Worm (Caenorhabditis elegans) whole organism, L4 larva: ENCODE measurements around the gene nlp-50.

ENCODE experiments used
- F10B5.3 ChIP-seq: sonication (generic microtip); optimal IDR thresholded peaks from 2 replicates; lab custom pipeline; 2016; ENCODE audit warnings: mild to moderate bottlenecking, missing genetic modification characterization, missing compliant biosample characterization
- F26F4.8 ChIP-seq: fragments of 200-800 bp; sonication (Bioruptor generic); conservative IDR thresholded peaks from 2 replicates; pipeline ENCODE4 v1.3.6; 2022; ENCODE audit warnings: missing genetic modification characterization, missing compliant biosample characterization
- F44E2.7 ChIP-seq: fragments of 200-800 bp; sonication (Bioruptor generic); IDR thresholded peaks from 2 replicates; pipeline ENCODE4 v2.1.2; 2022; ENCODE audit warnings: missing genetic modification characterization, missing compliant biosample characterization
- R02D3.7 ChIP-seq: fragments of 150-350 bp; sonication (generic microtip); optimal IDR thresholded peaks from 3 replicates; lab custom pipeline; 2014; ENCODE audit warnings: missing biosample characterization, missing genetic modification characterization
- T20F7.1 ChIP-seq: fragments of 200-800 bp; sonication (Bioruptor generic); optimal IDR thresholded peaks from 2 replicates; lab custom pipeline; 2018; ENCODE audit warnings: mild to moderate bottlenecking, missing genetic modification characterization, missing compliant biosample characterization
- T26A8.4 ChIP-seq: fragments of 200-800 bp; sonication (Bioruptor generic); IDR thresholded peaks from 2 replicates; pipeline ENCODE4 v1.3.6; 2022; ENCODE audit warnings: missing genetic modification characterization, missing compliant biosample characterization
- ZK337.2 ChIP-seq: fragments of 200-800 bp; sonication (Bioruptor generic); IDR thresholded peaks from 2 replicates; pipeline ENCODE4 v1.3.6; 2022; ENCODE audit warnings: missing genetic modification reagents, missing genetic modification characterization, missing compliant biosample characterization
- ama-1 ChIP-seq: fragments of 150-350 bp; optimal IDR thresholded peaks from 2 replicates; lab custom pipeline; 2014; ENCODE audit warnings: inconsistent platforms, mixed read lengths
- arid-1 ChIP-seq: fragments of 200-800 bp; sonication (Bioruptor generic); conservative IDR thresholded peaks from 2 replicates; pipeline ENCODE4 v1.3.6; 2022; ENCODE audit warnings: missing genetic modification reagents, missing genetic modification characterization, missing compliant biosample characterization
- attf-4 ChIP-seq: sonication (generic microtip); optimal IDR thresholded peaks from 3 replicates; lab custom pipeline; 2017; ENCODE audit warnings: missing biosample characterization, missing genetic modification characterization
- ceh-62 ChIP-seq: sonication (generic microtip); optimal IDR thresholded peaks from 2 replicates; lab custom pipeline; 2017; ENCODE audit warnings: missing biosample characterization, missing genetic modification characterization
- cey-2 ChIP-seq: sonication (generic microtip); optimal IDR thresholded peaks from 3 replicates; lab custom pipeline; 2017; ENCODE audit warnings: missing genetic modification characterization, mild to moderate bottlenecking, missing compliant biosample characterization, antibody characterized with exemption, borderline replicate concordance; ENCODE audit not compliant: insufficient read depth
- daf-12 ChIP-seq: fragments of 150-350 bp; optimal IDR thresholded peaks from 2 replicates; lab custom pipeline; 2014; ENCODE audit warnings: missing biosample characterization, missing genetic modification reagents, missing genetic modification characterization
- dmd-6 ChIP-seq: fragments of 200-800 bp; sonication (Bioruptor generic); IDR thresholded peaks from 2 replicates; pipeline ENCODE4 v1.3.6; 2022; ENCODE audit warnings: missing genetic modification reagents, missing genetic modification characterization, missing compliant biosample characterization
- dpl-1 ChIP-seq: fragments of 150-350 bp; optimal IDR thresholded peaks from 2 replicates; lab custom pipeline; 2014; ENCODE audit warnings: missing biosample characterization, missing genetic modification reagents, missing genetic modification characterization
- duxl-1 ChIP-seq: sonication (generic microtip); optimal IDR thresholded peaks from 2 replicates; lab custom pipeline; 2016; ENCODE audit warnings: mild to moderate bottlenecking, missing genetic modification characterization, moderate library complexity, missing compliant biosample characterization; ENCODE audit not compliant: poor library complexity
- egl-27 ChIP-seq: sonication (generic microtip); optimal IDR thresholded peaks from 3 replicates; lab custom pipeline; 2017; ENCODE audit warnings: missing biosample characterization, missing genetic modification reagents, missing genetic modification characterization
- egl-43 ChIP-seq: fragments of 200-800 bp; sonication (Bioruptor generic); IDR thresholded peaks from 2 replicates; pipeline ENCODE4 v1.3.6; 2022; ENCODE audit warnings: missing genetic modification reagents, missing genetic modification characterization, missing compliant biosample characterization
- fkh-10 ChIP-seq: fragments of 150-350 bp; optimal IDR thresholded peaks from 2 replicates; lab custom pipeline; 2014; ENCODE audit warnings: missing biosample characterization, missing genetic modification reagents, missing genetic modification characterization
- fos-1 ChIP-seq: fragments of 150-350 bp; optimal IDR thresholded peaks from 2 replicates; lab custom pipeline; 2014; ENCODE audit warnings: missing biosample characterization, missing genetic modification characterization
- gei-8 ChIP-seq: fragments of 200-800 bp; sonication (Bioruptor generic); optimal IDR thresholded peaks from 2 replicates; lab custom pipeline; 2018; ENCODE audit warnings: mild to moderate bottlenecking, missing genetic modification characterization, missing compliant biosample characterization
- hmg-1.1 ChIP-seq: fragments of 200-800 bp; sonication (Bioruptor generic); IDR thresholded peaks from 2 replicates; pipeline ENCODE4 v1.3.6; 2022; ENCODE audit warnings: missing genetic modification reagents, missing genetic modification characterization, missing compliant biosample characterization
- jun-1 ChIP-seq: fragments of 150-350 bp; optimal IDR thresholded peaks from 2 replicates; lab custom pipeline; 2014; ENCODE audit warnings: missing biosample characterization, missing genetic modification reagents, missing genetic modification characterization
- lim-7 ChIP-seq: fragments of 200-800 bp; sonication (Bioruptor generic); IDR thresholded peaks from 2 replicates; pipeline ENCODE4 v1.3.6; 2022; ENCODE audit warnings: missing genetic modification characterization, missing compliant biosample characterization
- lin-15B ChIP-seq: fragments of 150-350 bp; sonication (generic microtip); optimal IDR thresholded peaks from 3 replicates; lab custom pipeline; 2014; ENCODE audit warnings: missing biosample characterization, missing genetic modification characterization
- lin-29 ChIP-seq: fragments of 200-800 bp; sonication (Bioruptor generic); IDR thresholded peaks from 2 replicates; pipeline ENCODE4 v1.3.6; 2022; ENCODE audit warnings: missing genetic modification reagents, missing genetic modification characterization, missing compliant biosample characterization
- lin-38 ChIP-seq: fragments of 200-800 bp; sonication (Bioruptor generic); IDR thresholded peaks from 2 replicates; pipeline ENCODE4 v1.3.6; 2022; ENCODE audit warnings: missing genetic modification reagents, missing genetic modification characterization, missing compliant biosample characterization
- lir-3 ChIP-seq: sonication (generic microtip); optimal IDR thresholded peaks from 2 replicates; lab custom pipeline; 2016; ENCODE audit warnings: mild to moderate bottlenecking, missing genetic modification characterization, missing compliant biosample characterization
- mdl-1 ChIP-seq, 2 experiments: fragments of 150-350 bp in 1 of 2; sonication (generic microtip) in 1 of 2; optimal IDR thresholded peaks; 2 replicates each; lab custom pipeline; 2014 to 2017; ENCODE audit warnings: missing biosample characterization in 2 of 2, missing genetic modification characterization in 2 of 2
- mep-1 ChIP-seq: fragments of 150-350 bp; sonication (generic microtip); optimal IDR thresholded peaks from 3 replicates; lab custom pipeline; 2014; ENCODE audit warnings: missing biosample characterization, missing genetic modification characterization
- mes-2 ChIP-seq: sonication (generic microtip); optimal IDR thresholded peaks from 2 replicates; lab custom pipeline; 2016; ENCODE audit warnings: missing genotype, mild to moderate bottlenecking, missing genetic modification characterization, missing compliant biosample characterization; ENCODE audit not compliant: poor library complexity, severe bottlenecking
- mxl-2 ChIP-seq: fragments of 200-800 bp; sonication (Bioruptor generic); conservative IDR thresholded peaks from 2 replicates; pipeline ENCODE4 v1.3.6; 2022; ENCODE audit warnings: missing genetic modification reagents, missing genetic modification characterization, missing compliant biosample characterization
- nhr-237 ChIP-seq: sonication (generic microtip); optimal IDR thresholded peaks from 2 replicates; lab custom pipeline; 2017; ENCODE audit warnings: missing biosample characterization, missing genetic modification characterization
- nhr-28 ChIP-seq: fragments of 150-350 bp; optimal IDR thresholded peaks from 2 replicates; lab custom pipeline; 2014; ENCODE audit warnings: missing biosample characterization, missing genetic modification characterization
- nhr-6 ChIP-seq: fragments of 150-350 bp; optimal IDR thresholded peaks from 2 replicates; lab custom pipeline; 2014; ENCODE audit warnings: missing biosample characterization, missing genetic modification characterization
- nhr-76 ChIP-seq: fragments of 150-350 bp; optimal IDR thresholded peaks from 2 replicates; lab custom pipeline; 2014; ENCODE audit warnings: missing biosample characterization, missing genetic modification characterization
- pha-4 ChIP-seq, 2 experiments: fragments of 150-350 bp in 1 of 2; fragments of 200-800 bp in 1 of 2; sonication (Bioruptor generic) in 1 of 2; IDR thresholded peaks in 1 of 2; optimal IDR thresholded peaks in 1 of 2; 2 replicates each; pipeline versions ENCODE4 v1.3.6 to Lab custom; 2014 to 2022; ENCODE audit warnings: missing genetic modification characterization in 2 of 2, missing genetic modification reagents in 2 of 2, missing biosample characterization in 1 of 2, missing compliant biosample characterization in 1 of 2
- php-3 ChIP-seq: fragments of 200-800 bp; sonication (Bioruptor generic); IDR thresholded peaks from 2 replicates; pipeline ENCODE4 v1.3.6; 2022; ENCODE audit warnings: missing genetic modification reagents, missing genetic modification characterization, missing compliant biosample characterization
- rbr-2 ChIP-seq: sonication (generic microtip); optimal IDR thresholded peaks from 2 replicates; lab custom pipeline; 2016; ENCODE audit warnings: missing genotype, missing genetic modification characterization, missing compliant biosample characterization
- saeg-2 ChIP-seq: fragments of 200-800 bp; sonication (Bioruptor generic); IDR thresholded peaks from 2 replicates; pipeline ENCODE4 v1.3.6; 2022; ENCODE audit warnings: missing genetic modification reagents, missing genetic modification characterization, missing compliant biosample characterization
- set-16 ChIP-seq: fragments of 200-800 bp; sonication (Bioruptor generic); IDR thresholded peaks from 2 replicates; pipeline ENCODE4 v1.3.6; 2022; ENCODE audit warnings: missing genetic modification reagents, missing genetic modification characterization, missing compliant biosample characterization
- skn-1 ChIP-seq: fragments of 150-350 bp; optimal IDR thresholded peaks from 2 replicates; lab custom pipeline; 2014; ENCODE audit warnings: missing biosample characterization, missing genetic modification characterization
- snpc-4 ChIP-seq: fragments of 150-350 bp; optimal IDR thresholded peaks from 2 replicates; lab custom pipeline; 2014; ENCODE audit warnings: missing biosample characterization, missing genetic modification characterization
- spr-3 ChIP-seq: fragments of 200-800 bp; sonication (Bioruptor generic); optimal IDR thresholded peaks from 2 replicates; lab custom pipeline; 2018; ENCODE audit warnings: mild to moderate bottlenecking, missing genetic modification characterization, missing compliant biosample characterization
- tra-1 ChIP-seq: fragments of 200-800 bp; sonication (Bioruptor generic); IDR thresholded peaks from 2 replicates; pipeline ENCODE4 v1.3.6; 2022; ENCODE audit warnings: missing genetic modification reagents, missing genetic modification characterization, missing compliant biosample characterization
- unc-39 ChIP-seq: sonication (generic microtip); optimal IDR thresholded peaks from 2 replicates; lab custom pipeline; 2017; ENCODE audit warnings: missing biosample characterization, missing genetic modification characterization
- unc-62 ChIP-seq, 3 experiments: fragments of 150-350 bp in 1 of 3; sonication (generic microtip); optimal IDR thresholded peaks in 2 of 3; peaks in 1 of 3; 1 replicate in 1 of 3; 2 replicates in 2 of 3; lab custom pipeline; 2014 to 2017; ENCODE audit warnings: missing biosample characterization in 3 of 3, missing genetic modification characterization in 3 of 3, missing genetic modification reagents in 3 of 3, missing genotype in 1 of 3
- zfp-2 ChIP-seq: sonication (generic microtip); optimal IDR thresholded peaks from 2 replicates; lab custom pipeline; 2016; ENCODE audit warnings: mild to moderate bottlenecking, missing genetic modification characterization, missing compliant biosample characterization
- zip-11 ChIP-seq: fragments of 200-800 bp; sonication (Bioruptor generic); IDR thresholded peaks from 2 replicates; pipeline ENCODE4 v1.3.6; 2022; ENCODE audit warnings: missing genetic modification characterization, missing compliant biosample characterization
- zip-2 ChIP-seq: fragments of 150-350 bp; optimal IDR thresholded peaks from 2 replicates; lab custom pipeline; 2014; ENCODE audit warnings: missing biosample characterization, missing genetic modification characterization
- ztf-11 ChIP-seq: fragments of 150-350 bp; optimal IDR thresholded peaks from 2 replicates; lab custom pipeline; 2014; ENCODE audit warnings: missing biosample characterization, missing genetic modification characterization
- ztf-7 ChIP-seq: fragments of 150-350 bp; optimal IDR thresholded peaks from 2 replicates; lab custom pipeline; 2014; ENCODE audit warnings: missing biosample characterization, missing genetic modification characterization

The nlp-50 gene

DNA sequence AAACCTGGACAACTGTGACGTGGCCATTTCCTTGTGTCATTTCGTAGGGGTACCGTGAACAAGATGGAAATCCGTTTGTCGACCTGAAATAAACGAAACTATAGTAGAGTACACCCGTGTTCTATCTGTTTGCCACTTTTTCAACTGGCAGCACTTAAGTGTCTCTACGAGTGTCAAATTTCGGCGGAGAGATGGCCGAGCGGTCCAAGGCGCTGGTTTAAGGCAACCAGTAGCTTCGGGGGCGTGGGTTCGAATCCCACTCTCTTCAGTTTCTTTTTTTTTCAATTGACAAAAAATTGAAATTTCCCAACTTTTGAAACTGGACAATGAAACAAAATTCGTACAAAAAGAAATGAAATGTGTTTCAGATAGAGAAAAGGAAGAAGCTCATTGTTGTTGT, 43.3 kb upstream of the nlp-50 start (continued):
- TF ChIP-seq lin-29 (GFP tag; lab: Robert Waterston, UW) (no peak), cey-2 (tag; lab: Kevin White, UChicago) (no peak), nhr-6 (no peak), lim-7 (no peak; the same call in 1 of the 2 replicates), zip-11 (GFP tag; lab: Robert Waterston, UW) (no peak), R02D3.7 (no peak), nhr-237 (tag; lab: Kevin White, UChicago) (no peak), dmd-6 (GFP tag; lab: Robert Waterston, UW) (peak; percentile 43), fkh-10 (no peak), ceh-62 (no peak), pha-4 (GFP tag; IDR thresholded peaks at IDR 0.05; lab: Robert Waterston, UW) (no peak; the same call in 1 of the 2 replicates), pha-4 (tag; optimal IDR thresholded peaks at IDR 0.05; lab: Kevin White, UChicago) (no peak), rbr-2 (no peak), set-16 (GFP tag; lab: Robert Waterston, UW) (no peak; the same call in 1 of the 2 replicates), lir-3 (no peak), jun-1 (tag; lab: Kevin White, UChicago) (no peak), hmg-1.1 (GFP tag; lab: Robert Waterston, UW) (peak; percentile 68), mes-2 (peak; percentile 50), nhr-76 (tag; lab: Kevin White, UChicago) (no peak), mep-1 (tag; lab: Kevin White, UChicago) (peak; percentile 35), nhr-28 (peak; percentile 32), zfp-2 (tag; lab: Kevin White, UChicago) (no peak), skn-1 (no peak), ztf-7 (tag; lab: Kevin White, UChicago) (no peak), attf-4 (tag; lab: Kevin White, UChicago) (no peak), php-3 (no peak), fos-1 (tag; lab: Kevin White, UChicago) (no peak), F44E2.7 (GFP tag; lab: Robert Waterston, UW) (no peak), F10B5.3 (tag; lab: Kevin White, UChicago) (no peak), arid-1 (GFP tag; lab: Robert Waterston, UW) (peak; percentile 63; the same call in 1 of the 2 replicates), dpl-1 (GFP tag; lab: Kevin White, UChicago) (no peak), mdl-1 (tag; optimal IDR thresholded peaks at IDR 0.05; lab: Kevin White, UChicago) (no peak), daf-12 (tag; lab: Kevin White, UChicago) (no peak), snpc-4 (tag; lab: Kevin White, UChicago) (no peak), lin-38 (no peak; the same call in 1 of the 2 replicates), ZK337.2 (GFP tag; lab: Robert Waterston, UW) (no peak), gei-8 (GFP tag; lab: Kevin White, UChicago) (no peak), spr-3 (no peak), zip-2 (tag; lab: Kevin White, UChicago) (no peak), egl-43 (no peak), ztf-11 (no peak), T20F7.1 (GFP tag; lab: Kevin White, UChicago) (no peak), mxl-2 (GFP tag; lab: Robert Waterston, UW) (no peak), egl-27 (no peak), duxl-1 (tag; lab: Kevin White, UChicago) (no peak), tra-1 (0 out of 2 replicates have a peak, but pooled peaks have one; percentile 33), T26A8.4 (GFP tag; lab: Robert Waterston, UW) (no peak), unc-62 (GFP tag; optimal IDR thresholded peaks at IDR 0.05 in 1 of 2; lab: Kevin White, UChicago) (no peak), unc-62 (tag; optimal IDR thresholded peaks at IDR 0.05; lab: Kevin White, UChicago) (no peak), ama-1 (lab: Kevin White, UChicago) (no peak), saeg-2 (GFP tag; lab: Robert Waterston, UW) (0 out of 2 replicates have a peak, but pooled peaks have one; percentile 36), lin-15B (tag; lab: Kevin White, UChicago) (no peak), F26F4.8 (GFP tag; lab: Robert Waterston, UW) (no peak), unc-39 (tag; lab: Kevin White, UChicago) (no peak)
